Worm (Caenorhabditis elegans): ENCODE results near the gene sdz-1.

ce11 chrIII:8716084-8716483, 15.9 kb upstream of the sdz-1 start, which contains the start of gene B0303.14:
- TF ChIP-seq zag-1 (tag; optimal IDR thresholded peaks at IDR 0.05) = no peak
- no peak for TF ChIP-seq egl-27 (tag; optimal IDR thresholded peaks at IDR 0.05)
- no peak for TF ChIP-seq dpl-1 (GFP tag; optimal IDR thresholded peaks at IDR 0.05)
- no peak for TF ChIP-seq nhr-19 (GFP tag; conservative IDR thresholded peaks at IDR 0.05)
- no peak for TF ChIP-seq lsy-2 (tag; optimal IDR thresholded peaks at IDR 0.05)
- TF ChIP-seq nhr-237 (tag; optimal IDR thresholded peaks at IDR 0.05) = no peak
- no peak for TF ChIP-seq ztf-11 (tag; optimal IDR thresholded peaks at IDR 0.05)
- TF ChIP-seq lin-14 (GFP tag; optimal IDR thresholded peaks at IDR 0.05) = no peak
- no peak for TF ChIP-seq aha-1 (tag; optimal IDR thresholded peaks at IDR 0.05)
- no peak for TF ChIP-seq grh-1 (GFP tag; IDR thresholded peaks at IDR 0.05)
- TF ChIP-seq ets-5 (GFP tag; IDR thresholded peaks at IDR 0.05) = no peak
